Fruit fly (Drosophila melanogaster): ENCODE data around the gene CG7519.
A peak's percentile ranks its signal among the peaks of the same experiment; 100 is the strongest.

DNA sequence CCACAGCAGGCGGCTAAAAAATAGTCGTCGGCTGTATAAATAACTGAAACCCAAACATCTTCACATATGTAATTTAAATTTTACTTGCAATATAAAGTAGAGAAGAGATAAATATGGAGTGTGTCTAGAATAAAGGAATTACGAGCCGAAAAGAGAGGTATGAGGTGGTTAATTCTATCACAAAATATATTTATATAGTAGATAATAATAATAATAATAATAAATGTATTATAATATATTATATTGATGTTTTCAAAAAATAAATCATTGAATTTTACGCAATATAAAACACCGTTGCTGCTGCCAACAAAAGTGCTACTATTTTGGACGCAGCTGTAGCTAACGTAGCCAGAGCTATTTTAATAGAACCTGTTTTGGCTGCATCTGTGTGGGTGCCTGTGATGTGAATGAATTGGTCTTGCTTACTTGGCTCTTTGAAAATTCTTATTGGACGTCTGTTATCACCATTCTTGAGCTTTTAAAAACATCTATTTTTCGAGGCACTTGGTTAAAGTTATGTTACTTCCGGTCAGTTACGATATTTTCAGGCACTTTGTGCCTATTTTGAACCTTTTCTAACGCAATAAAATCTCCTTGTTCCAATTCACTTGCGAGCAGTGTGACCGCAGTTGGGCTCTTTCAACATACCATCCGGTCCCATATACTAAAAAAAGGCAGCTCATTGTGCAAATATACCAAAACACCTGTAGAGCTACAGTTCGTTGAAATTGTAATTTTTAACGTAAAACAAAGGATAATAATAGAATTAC, 4.2 kb downstream of the CG7519 start, which contains the start of gene Hr78:
- no peak; the same call in 1 of the 2 replicates for TF ChIP-seq Ets98B (GFP tag; IDR thresholded peaks at IDR 0.05)
- TF ChIP-seq CG34367 (tag; optimal IDR thresholded peaks at IDR 0.05): peak; percentile 60
- peak; percentile 75 for TF ChIP-seq D1 (tag; optimal IDR thresholded peaks at IDR 0.05)
- TF ChIP-seq rn (GFP tag; IDR thresholded peaks at IDR 0.05): no peak
- peak; percentile 84 for TF ChIP-seq CG15710 (tag; optimal IDR thresholded peaks at IDR 0.05)
- TF ChIP-seq CG13204 (GFP tag; optimal IDR thresholded peaks at IDR 0.05): no peak
- peak; percentile 35 for TF ChIP-seq CG12605 (GFP tag; IDR thresholded peaks at IDR 0.05)
- peak; percentile 71 for TF ChIP-seq Snoo (tag; optimal IDR thresholded peaks at IDR 0.05)
- peak; percentile 75 for TF ChIP-seq CG17806 (tag; optimal IDR thresholded peaks at IDR 0.05)
- peak; percentile 77 for TF ChIP-seq EcR (GFP tag; optimal IDR thresholded peaks at IDR 0.05)
- TF ChIP-seq CG14655 (GFP tag; optimal IDR thresholded peaks at IDR 0.05): no peak
